In the genomic region with DNA sequence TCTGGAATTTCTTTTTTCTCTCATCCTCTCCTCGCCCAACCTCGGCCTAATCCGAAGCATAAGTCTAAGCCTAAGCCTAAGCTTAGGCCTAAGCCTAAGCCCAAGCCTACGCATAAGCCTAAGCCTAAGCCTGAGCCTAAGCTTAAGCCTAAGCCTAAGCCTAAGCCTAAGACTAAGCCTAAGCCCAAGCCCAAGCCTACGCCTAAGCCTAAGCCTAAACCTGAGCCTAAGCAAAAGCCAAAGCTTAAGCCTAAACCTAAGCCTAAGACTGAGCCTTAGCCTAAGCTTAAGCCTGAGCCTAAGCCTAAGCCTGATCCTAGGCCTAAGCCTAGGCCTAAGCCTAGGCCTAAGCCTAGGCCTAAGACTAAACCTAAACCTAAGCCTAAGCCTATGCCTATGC, we compare ENCODE assay signal across 4 worm cellular contexts.
A peak's percentile ranks its signal among the peaks of the same experiment; 100 is the strongest.
TF ChIP-seq lines count a peak whose summit lies in the region.

No protein-coding gene starts in this region.

TF ChIP-seq in whole organism, early embryonic, 17 proteins besides CTCF, POLR2A, EP300 and RAD21:
- TF ChIP-seq sea-1 (GFP tag; conservative IDR thresholded peaks at IDR 0.05; lab: Robert Waterston, UW) (no peak), hnd-1 (tag; optimal IDR thresholded peaks at IDR 0.05; lab: Kevin White, UChicago) (no peak), ceh-36 (tag; optimal IDR thresholded peaks at IDR 0.05; lab: Kevin White, UChicago) (peak; percentile 95), ets-7 (tag; optimal IDR thresholded peaks at IDR 0.05; lab: Kevin White, UChicago) (no peak), F13C5.2 (tag; optimal IDR thresholded peaks at IDR 0.05; lab: Kevin White, UChicago) (no peak), hmg-4 (GFP tag; optimal IDR thresholded peaks at IDR 0.05; lab: Kevin White, UChicago) (no peak), pes-1 (GFP tag; IDR thresholded peaks at IDR 0.05; lab: Robert Waterston, UW) (no peak), ama-1 (optimal IDR thresholded peaks at IDR 0.05; lab: Kevin White, UChicago) (no peak)

TF ChIP-seq in whole organism, late embryonic, 69 proteins besides CTCF, POLR2A, EP300 and RAD21:
- TF ChIP-seq dve-1 (tag; optimal IDR thresholded peaks at IDR 0.05; lab: Kevin White, UChicago) (peak; percentile 94), che-1 (tag; optimal IDR thresholded peaks at IDR 0.05; lab: Kevin White, UChicago) (no peak), C38D4.7 (GFP tag; optimal IDR thresholded peaks at IDR 0.05; lab: Kevin White, UChicago) (no peak), syd-9 (tag; optimal IDR thresholded peaks at IDR 0.05; lab: Kevin White, UChicago) (no peak), F13H6.1 (tag; optimal IDR thresholded peaks at IDR 0.05; lab: Kevin White, UChicago) (no peak), gmeb-2 (tag; optimal IDR thresholded peaks at IDR 0.05; lab: Kevin White, UChicago) (no peak)
TF ChIP-seq in whole organism, late embryonic: peak in this region for 1.

TF ChIP-seq in whole organism, midembryonic, 9 proteins besides CTCF, POLR2A, EP300 and RAD21:
- peak; percentile 53 for TF ChIP-seq ztf-29 (GFP tag; IDR thresholded peaks at IDR 0.05; lab: Robert Waterston, UW)
- no peak for TF ChIP-seq tab-1 (GFP tag; IDR thresholded peaks at IDR 0.05; lab: Robert Waterston, UW)
- no peak for TF ChIP-seq klf-2 (GFP tag; conservative IDR thresholded peaks at IDR 0.05; lab: Robert Waterston, UW)
TF ChIP-seq in whole organism, midembryonic: peak in this region for 1.

TF ChIP-seq in whole organism, mixed stage, embryonic, 35 proteins besides CTCF, POLR2A, EP300 and RAD21:
- TF ChIP-seq lin-32 (GFP tag; optimal IDR thresholded peaks at IDR 0.05; lab: Kevin White, UChicago) = no peak
- TF ChIP-seq ham-2 (GFP tag; optimal IDR thresholded peaks at IDR 0.05; lab: Kevin White, UChicago) = peak; percentile 8
- TF ChIP-seq sptf-1 (tag; optimal IDR thresholded peaks at IDR 0.05; lab: Kevin White, UChicago) = peak; percentile 39
- TF ChIP-seq nhr-2 (tag; optimal IDR thresholded peaks at IDR 0.05; lab: Kevin White, UChicago) = no peak
